Comparison of ENCODE assay signal across 2 fruit fly cellular contexts in the genomic region with DNA sequence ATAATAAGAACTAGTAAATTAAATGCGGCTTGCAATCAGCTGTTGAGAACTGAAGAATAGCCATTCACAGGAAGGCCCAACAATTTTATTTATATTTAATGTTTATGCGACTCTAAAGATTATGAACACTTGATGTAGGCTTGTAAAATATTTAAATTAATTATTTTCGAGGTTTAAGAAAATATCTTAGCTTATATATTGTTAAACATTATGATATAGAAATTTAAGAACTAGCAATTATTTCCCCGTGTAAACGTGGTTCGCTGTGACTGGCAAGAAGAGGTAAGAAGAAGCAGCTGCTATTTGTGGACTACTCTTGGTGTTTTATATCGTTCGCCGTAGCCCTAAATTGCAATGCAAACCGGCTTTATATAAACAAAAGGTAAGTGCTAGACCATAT.
TF ChIP-seq lines count a peak whose summit lies in the region.

mRpL24 (minus strand) TSS at position 62 of the 400 bp plus-strand sequence.
betaggt-I (plus strand) TSS at position 280 of the 400 bp plus-strand sequence.

TF ChIP-seq in whole organism, embryonic, 481 proteins besides CTCF, POLR2A, EP300 and RAD21 (continued from another document and continues in another):
- TF ChIP-seq chm (GFP tag; IDR thresholded peaks at IDR 0.05; lab: Robert Waterston, UW) (peak; percentile 94), CG18011 (GFP tag; optimal IDR thresholded peaks at IDR 0.05; lab: Kevin White, UChicago) (peak; percentile 85), CG18476 (GFP tag; optimal IDR thresholded peaks at IDR 0.05; lab: Kevin White, UChicago) (peak; percentile 92), CG15073 (GFP tag; optimal IDR thresholded peaks at IDR 0.05; lab: Kevin White, UChicago) (peak; percentile 71), CG4820 (GFP tag; optimal IDR thresholded peaks at IDR 0.05; lab: Kevin White, UChicago) (peak; percentile 100), pnt (GFP tag; optimal IDR thresholded peaks at IDR 0.05; lab: Kevin White, UChicago) (peak; percentile 72), en (GFP tag; optimal IDR thresholded peaks at IDR 0.05; lab: Kevin White, UChicago) (peak; percentile 42), z (GFP tag; IDR thresholded peaks at IDR 0.05; lab: Robert Waterston, UW) (peak; percentile 65; the same call in 2 of the 3 replicates), Dip3 (GFP tag; optimal IDR thresholded peaks at IDR 0.05; lab: Kevin White, UChicago) (peak; percentile 89), gcm (GFP tag; optimal IDR thresholded peaks at IDR 0.05; lab: Kevin White, UChicago) (peak; percentile 96), NFAT (GFP tag; IDR thresholded peaks at IDR 0.05; lab: Robert Waterston, UW) (peak; percentile 96), vfl (GFP tag; optimal IDR thresholded peaks at IDR 0.05; lab: Kevin White, UChicago) (peak; percentile 94), NK7.1 (GFP tag; optimal IDR thresholded peaks at IDR 0.05; lab: Kevin White, UChicago) (peak; percentile 35), HLH4C (GFP tag; IDR thresholded peaks at IDR 0.05; lab: Robert Waterston, UW; ENCODE audit: partially characterized antibody) (no peak), phol (tag; optimal IDR thresholded peaks at IDR 0.05; lab: Kevin White, UChicago) (peak; percentile 98), CHES-1-like (GFP tag; optimal IDR thresholded peaks at IDR 0.05; lab: Kevin White, UChicago) (peak; percentile 67), Max (GFP tag; optimal IDR thresholded peaks at IDR 0.05; lab: Kevin White, UChicago) (peak; percentile 94), CG2889 (GFP tag; IDR thresholded peaks at IDR 0.05; lab: Robert Waterston, UW) (peak; percentile 95), CG34376 (GFP tag; optimal IDR thresholded peaks at IDR 0.05; lab: Kevin White, UChicago) (peak; percentile 91), CG5180 (GFP tag; optimal IDR thresholded peaks at IDR 0.05; lab: Kevin White, UChicago) (peak; percentile 78), Mad (GFP tag; optimal IDR thresholded peaks at IDR 0.05; lab: Kevin White, UChicago) (peak; percentile 90), dmrt99B (tag; optimal IDR thresholded peaks at IDR 0.05; lab: Kevin White, UChicago) (peak; percentile 95), onecut (GFP tag; IDR thresholded peaks at IDR 0.05; lab: Robert Waterston, UW) (peak; percentile 89), mirr (GFP tag; optimal IDR thresholded peaks at IDR 0.05; lab: Kevin White, UChicago) (peak; percentile 72), CG15601 (tag; optimal IDR thresholded peaks at IDR 0.05; lab: Kevin White, UChicago) (peak; percentile 96), CG16779 (GFP tag; IDR thresholded peaks at IDR 0.05; lab: Robert Waterston, UW) (peak; percentile 86), CG3281 (GFP tag; optimal IDR thresholded peaks at IDR 0.05; lab: Kevin White, UChicago) (peak; percentile 95), GATAe (GFP tag; conservative IDR thresholded peaks at IDR 0.05; lab: Robert Waterston, UW) (peak; percentile 90), CG10321 (GFP tag; IDR thresholded peaks at IDR 0.05; lab: Robert Waterston, UW) (peak; percentile 81), luna (GFP tag; optimal IDR thresholded peaks at IDR 0.05; lab: Kevin White, UChicago) (peak; percentile 1), amos (GFP tag; IDR thresholded peaks at IDR 0.05; lab: Robert Waterston, UW; ENCODE audit: partially characterized antibody) (no peak), maf-S (GFP tag; optimal IDR thresholded peaks at IDR 0.05; lab: Kevin White, UChicago) (peak; percentile 80), CG16863 (GFP tag; optimal IDR thresholded peaks at IDR 0.05; lab: Kevin White, UChicago) (peak; percentile 80), cg (GFP tag; optimal IDR thresholded peaks at IDR 0.05; lab: Kevin White, UChicago) (no peak), tap (tag; optimal IDR thresholded peaks at IDR 0.05; lab: Kevin White, UChicago) (peak; percentile 95), Oaz (GFP tag; IDR thresholded peaks at IDR 0.05; lab: Robert Waterston, UW) (peak; percentile 95), pita (GFP tag; optimal IDR thresholded peaks at IDR 0.05; lab: Kevin White, UChicago) (no peak), jigr1 (GFP tag; IDR thresholded peaks at IDR 0.05; lab: Robert Waterston, UW) (peak; percentile 67; the same call in 2 of the 3 replicates), bcd (GFP tag; optimal IDR thresholded peaks at IDR 0.05; lab: Kevin White, UChicago) (peak; percentile 97), CG7839 (tag; optimal IDR thresholded peaks at IDR 0.05; lab: Kevin White, UChicago) (peak; percentile 97), mam (GFP tag; optimal IDR thresholded peaks at IDR 0.05; lab: Kevin White, UChicago) (peak; percentile 83), ATbp (GFP tag; optimal IDR thresholded peaks at IDR 0.05; lab: Kevin White, UChicago) (peak; percentile 89), Dek (tag; optimal IDR thresholded peaks at IDR 0.05; lab: Kevin White, UChicago) (peak; percentile 97), stwl (tag; optimal IDR thresholded peaks at IDR 0.05; lab: Kevin White, UChicago) (peak; percentile 69), crc (GFP tag; optimal IDR thresholded peaks at IDR 0.05; lab: Kevin White, UChicago) (no peak), CG31365 (tag; optimal IDR thresholded peaks at IDR 0.05; lab: Kevin White, UChicago) (peak; percentile 66), chn (GFP tag; optimal IDR thresholded peaks at IDR 0.05; lab: Kevin White, UChicago) (peak; percentile 89), Asciz (GFP tag; optimal IDR thresholded peaks at IDR 0.05; lab: Kevin White, UChicago) (peak; percentile 90), CG4404 (GFP tag; IDR thresholded peaks at IDR 0.05; lab: Robert Waterston, UW) (peak; percentile 85), Stat92E (GFP tag; optimal IDR thresholded peaks at IDR 0.05; lab: Kevin White, UChicago) (peak in 1 of 3 experiments; percentile 85), ase (GFP tag; IDR thresholded peaks at IDR 0.05; lab: Robert Waterston, UW) (peak; percentile 97), Fer1 (GFP tag; optimal IDR thresholded peaks at IDR 0.05; lab: Kevin White, UChicago) (peak; percentile 96), Dbx (GFP tag; IDR thresholded peaks at IDR 0.05; lab: Robert Waterston, UW) (peak; percentile 96), CG2202 (tag; optimal IDR thresholded peaks at IDR 0.05; lab: Kevin White, UChicago) (peak; percentile 89), gcm2 (GFP tag; optimal IDR thresholded peaks at IDR 0.05; lab: Kevin White, UChicago) (peak; percentile 70), Deaf1 (tag; optimal IDR thresholded peaks at IDR 0.05; lab: Kevin White, UChicago) (peak; percentile 81), cato (GFP tag; optimal IDR thresholded peaks at IDR 0.05; lab: Kevin White, UChicago; ENCODE audit: borderline replicate concordance) (peak; percentile 89), CG15696 (tag; optimal IDR thresholded peaks at IDR 0.05; lab: Kevin White, UChicago) (peak; percentile 97), D19B (GFP tag; optimal IDR thresholded peaks at IDR 0.05; lab: Kevin White, UChicago) (peak; percentile 88), CG13287 (GFP tag; IDR thresholded peaks at IDR 0.05; lab: Robert Waterston, UW; ENCODE audit: partially characterized antibody) (peak; percentile 66; the same call in 1 of the 2 replicates), CG15514 (GFP tag; optimal IDR thresholded peaks at IDR 0.05; lab: Kevin White, UChicago) (peak; percentile 92)

TF ChIP-seq in whole organism, prepupa, 60 proteins besides CTCF, POLR2A, EP300 and RAD21 (continued from another document):
- TF ChIP-seq CG32006 (GFP tag; optimal IDR thresholded peaks at IDR 0.05; lab: Kevin White, UChicago) = peak; percentile 97
- TF ChIP-seq Eip78C (GFP tag; lab: Kevin White, UChicago) = peak; percentile 99
- peak; percentile 97 for TF ChIP-seq CG3919 (GFP tag; optimal IDR thresholded peaks at IDR 0.05; lab: Kevin White, UChicago)
- TF ChIP-seq CG10669 (GFP tag; optimal IDR thresholded peaks at IDR 0.05; lab: Kevin White, UChicago) = peak; percentile 96
- TF ChIP-seq CG6808 (GFP tag; optimal IDR thresholded peaks at IDR 0.05; lab: Kevin White, UChicago) = peak; percentile 90
- peak; percentile 94 for TF ChIP-seq Lpt (GFP tag; optimal IDR thresholded peaks at IDR 0.05; lab: Kevin White, UChicago)
- TF ChIP-seq achi (GFP tag; optimal IDR thresholded peaks at IDR 0.05; lab: Kevin White, UChicago) = peak; percentile 95
- peak; percentile 96 for TF ChIP-seq Sox15 (GFP tag; optimal IDR thresholded peaks at IDR 0.05; lab: Kevin White, UChicago)
- TF ChIP-seq topi (GFP tag; optimal IDR thresholded peaks at IDR 0.05; lab: Kevin White, UChicago) = peak; percentile 96
- peak in 1 of 2 experiments; percentile 94 for TF ChIP-seq salr (GFP tag; optimal IDR thresholded peaks at IDR 0.05; lab: Kevin White, UChicago)
- peak; percentile 96 for TF ChIP-seq CG6792 (GFP tag; optimal IDR thresholded peaks at IDR 0.05; lab: Kevin White, UChicago)
TF ChIP-seq in whole organism, prepupa: peak in this region for 59.
